Fruit fly (Drosophila melanogaster) whole organism, embryonic: ENCODE measurements around the gene Rtnl2.

Source experiments
- ATbp ChIP-seq: fragments of 200-800 bp; sonication (Bioruptor generic); optimal IDR thresholded peaks from 2 replicates; lab custom pipeline; 2017; ENCODE audit warnings: missing biosample characterization, mild to moderate bottlenecking, missing genetic modification characterization, missing genetic modification reagents
- Adf1 ChIP-seq: fragments of 200-800 bp; sonication (Bioruptor generic); IDR thresholded peaks from 2 replicates; pipeline ENCODE4 v1.3.6; 2022; ENCODE audit warnings: missing biosample characterization, missing genetic modification characterization
- Bteb2 ChIP-seq: fragments of 200-800 bp; sonication (Bioruptor generic); optimal IDR thresholded peaks from 2 replicates; lab custom pipeline; 2016; ENCODE audit warnings: missing biosample characterization, missing genetic modification characterization
- CG10274 ChIP-seq: fragments of 200-800 bp; sonication (Bioruptor generic); optimal IDR thresholded peaks from 3 replicates; lab custom pipeline; 2017; ENCODE audit warnings: missing biosample characterization, mild to moderate bottlenecking, missing genetic modification characterization
- CG10543 ChIP-seq: fragments of 200-800 bp; sonication (Bioruptor generic); optimal IDR thresholded peaks from 3 replicates; lab custom pipeline; 2017; ENCODE audit warnings: missing biosample characterization, mild to moderate bottlenecking, missing genetic modification characterization, moderate library complexity
- CG15011 ChIP-seq: fragments of 200-800 bp; sonication (Bioruptor generic); optimal IDR thresholded peaks from 3 replicates; lab custom pipeline; 2018; ENCODE audit warnings: missing biosample characterization, mild to moderate bottlenecking, missing genetic modification characterization
- CG15269 ChIP-seq: fragments of 200-800 bp; sonication (Bioruptor generic); optimal IDR thresholded peaks from 2 replicates; lab custom pipeline; 2018; ENCODE audit warnings: missing biosample characterization, mild to moderate bottlenecking, missing genetic modification characterization, moderate library complexity
- CG16863 ChIP-seq: fragments of 200-800 bp; sonication (Bioruptor generic); optimal IDR thresholded peaks from 3 replicates; lab custom pipeline; 2016; ENCODE audit warnings: missing biosample characterization, missing genetic modification characterization
- CG18764 ChIP-seq: fragments of 200-800 bp; sonication (Bioruptor generic); optimal IDR thresholded peaks from 3 replicates; lab custom pipeline; 2016; ENCODE audit warnings: missing biosample characterization, missing genetic modification characterization
- CG31224 ChIP-seq: fragments of 200-800 bp; sonication (Bioruptor generic); IDR thresholded peaks from 2 replicates; pipeline ENCODE4 v1.3.6; 2022; ENCODE audit warnings: missing biosample characterization, missing genetic modification characterization
- CG34376 ChIP-seq: fragments of 200-800 bp; sonication (Bioruptor generic); optimal IDR thresholded peaks from 2 replicates; lab custom pipeline; 2018; ENCODE audit warnings: missing biosample characterization, mild to moderate bottlenecking, missing genetic modification characterization
- CG6765 ChIP-seq: fragments of 200-800 bp; sonication (Bioruptor generic); optimal IDR thresholded peaks from 3 replicates; lab custom pipeline; 2017; ENCODE audit warnings: missing biosample characterization, mild to moderate bottlenecking, missing genetic modification characterization
- Dek ChIP-seq: fragments of 200-800 bp; sonication (Bioruptor generic); optimal IDR thresholded peaks from 3 replicates; lab custom pipeline; 2019; ENCODE audit warnings: missing biosample characterization, mild to moderate bottlenecking, missing genetic modification characterization, moderate library complexity
- E2f1 ChIP-seq: fragments of 200-800 bp; sonication (Bioruptor generic); IDR thresholded peaks from 2 replicates; pipeline ENCODE4 v1.3.6; 2022; ENCODE audit warnings: missing biosample characterization, missing genetic modification characterization
- Fer1 ChIP-seq: fragments of 200-800 bp; sonication (Bioruptor generic); optimal IDR thresholded peaks from 2 replicates; lab custom pipeline; 2017; ENCODE audit warnings: missing biosample characterization, mild to moderate bottlenecking, missing genetic modification characterization
- Fer2 ChIP-seq: fragments of 200-800 bp; sonication (Bioruptor generic); optimal IDR thresholded peaks from 2 replicates; lab custom pipeline; 2018; ENCODE audit warnings: missing biosample characterization, mild to moderate bottlenecking, missing genetic modification characterization, moderate library complexity
- H15 ChIP-seq: fragments of 200-800 bp; sonication (Bioruptor generic); IDR thresholded peaks from 3 replicates; pipeline ENCODE4 v1.3.6; 2022; ENCODE audit warnings: missing biosample characterization, missing genetic modification characterization
- Hey ChIP-seq: fragments of 200-800 bp; sonication (Bioruptor generic); optimal IDR thresholded peaks from 3 replicates; lab custom pipeline; 2018; ENCODE audit warnings: missing biosample characterization, mild to moderate bottlenecking, missing genetic modification characterization
- Oli ChIP-seq: fragments of 200-800 bp; sonication (Bioruptor generic); optimal IDR thresholded peaks from 2 replicates; lab custom pipeline; 2018; ENCODE audit warnings: missing biosample characterization, mild to moderate bottlenecking, missing genetic modification characterization, moderate library complexity
- Sin3A ChIP-seq: fragments of >200 bp; optimal IDR thresholded peaks from 2 replicates; lab custom pipeline; 2018
- abd-A ChIP-seq: fragments of 200-800 bp; sonication (Bioruptor generic); optimal IDR thresholded peaks from 3 replicates; lab custom pipeline; 2019; ENCODE audit warnings: missing biosample characterization, mild to moderate bottlenecking, missing genetic modification characterization, moderate library complexity
- aop ChIP-seq: fragments of 200-800 bp; sonication (Bioruptor generic); IDR thresholded peaks from 2 replicates; pipeline ENCODE4 v1.3.6; 2022; ENCODE audit warnings: missing biosample characterization, missing genetic modification characterization
- bbx ChIP-seq: fragments of 200-800 bp; sonication (Bioruptor generic); IDR thresholded peaks from 2 replicates; pipeline ENCODE4 v1.3.6; 2022; ENCODE audit warnings: missing biosample characterization, missing genetic modification characterization; ENCODE audit not compliant: partially characterized antibody
- bowl ChIP-seq: fragments of 200-800 bp; sonication (Bioruptor generic); IDR thresholded peaks from 2 replicates; pipeline ENCODE4 v1.3.6; 2022; ENCODE audit warnings: missing biosample characterization, missing genetic modification characterization
- cg ChIP-seq: fragments of 200-800 bp; sonication (Bioruptor generic); optimal IDR thresholded peaks from 3 replicates; lab custom pipeline; 2019; ENCODE audit warnings: missing biosample characterization, mild to moderate bottlenecking, missing genetic modification characterization, moderate library complexity
- chinmo ChIP-seq: fragments of 200-800 bp; sonication (Bioruptor generic); IDR thresholded peaks from 4 replicates; pipeline ENCODE4 v1.3.6; 2022; ENCODE audit warnings: missing biosample characterization, missing genetic modification characterization; ENCODE audit not compliant: partially characterized antibody
- dimm ChIP-seq: fragments of 200-800 bp; sonication (Bioruptor generic); IDR thresholded peaks from 2 replicates; pipeline ENCODE4 v1.3.6; 2022; ENCODE audit warnings: missing biosample characterization, missing genetic modification characterization
- esg ChIP-seq: fragments of 200-800 bp; sonication (Bioruptor generic); conservative IDR thresholded peaks from 2 replicates; pipeline ENCODE4 v1.3.6; 2022; ENCODE audit warnings: missing biosample characterization, missing genetic modification characterization
- gsb ChIP-seq: fragments of 200-800 bp; sonication (Bioruptor generic); IDR thresholded peaks from 2 replicates; pipeline ENCODE4 v1.3.6; 2022; ENCODE audit warnings: missing biosample characterization, missing genetic modification characterization
- her ChIP-seq: fragments of 200-800 bp; sonication (Bioruptor generic); optimal IDR thresholded peaks from 2 replicates; lab custom pipeline; 2016; ENCODE audit warnings: missing biosample characterization, missing genetic modification characterization
- insv ChIP-seq, 2 experiments: fragments of 200-800 bp; sonication (Bioruptor generic); optimal IDR thresholded peaks; 3 replicates each; lab custom pipeline; 2016 to 2018; ENCODE audit warnings: missing biosample characterization in 2 of 2, missing genetic modification characterization in 2 of 2
- jigr1 ChIP-seq: fragments of 200-800 bp; sonication (Bioruptor generic); IDR thresholded peaks from 3 replicates; pipeline ENCODE4 v1.3.6; 2022; ENCODE audit warnings: missing biosample characterization, missing genetic modification characterization
- luna ChIP-seq: fragments of 200-800 bp; sonication (Bioruptor generic); optimal IDR thresholded peaks from 2 replicates; lab custom pipeline; 2016; ENCODE audit warnings: missing biosample characterization, missing genetic modification characterization
- p53 ChIP-seq: fragments of 200-800 bp; sonication (Bioruptor generic); optimal IDR thresholded peaks from 2 replicates; lab custom pipeline; 2016; ENCODE audit warnings: missing biosample characterization, missing genetic modification characterization
- psq ChIP-seq: fragments of 200-800 bp; sonication (Bioruptor generic); optimal IDR thresholded peaks from 2 replicates; lab custom pipeline; 2017; ENCODE audit warnings: missing biosample characterization, missing genetic modification characterization
- pum ChIP-seq: fragments of 200-800 bp; sonication (Bioruptor generic); optimal IDR thresholded peaks from 2 replicates; lab custom pipeline; 2016; ENCODE audit warnings: missing biosample characterization, missing genetic modification characterization
- sd ChIP-seq: fragments of 200-800 bp; sonication (Bioruptor generic); optimal IDR thresholded peaks from 3 replicates; lab custom pipeline; 2018; ENCODE audit warnings: missing biosample characterization, mild to moderate bottlenecking, missing genetic modification characterization, moderate library complexity
- sens ChIP-seq: fragments of 200-800 bp; sonication (Bioruptor generic); peaks from one replicate; lab custom pipeline; 2016; ENCODE audit warnings: missing biosample characterization, missing genetic modification characterization
- seq ChIP-seq: fragments of 200-800 bp; sonication (Bioruptor generic); IDR thresholded peaks from 2 replicates; pipeline ENCODE4 v1.3.6; 2022; ENCODE audit warnings: missing biosample characterization, missing genetic modification characterization
- sob ChIP-seq: fragments of 200-800 bp; sonication (Bioruptor generic); IDR thresholded peaks from 2 replicates; pipeline ENCODE4 v1.3.6; 2022; ENCODE audit warnings: missing biosample characterization, missing genetic modification characterization
- unpg ChIP-seq: fragments of 200-800 bp; sonication (Bioruptor generic); optimal IDR thresholded peaks from 3 replicates; lab custom pipeline; 2018; ENCODE audit warnings: missing biosample characterization, mild to moderate bottlenecking, missing genetic modification characterization, moderate library complexity
- vnd ChIP-seq: fragments of 200-800 bp; sonication (Bioruptor generic); IDR thresholded peaks from 3 replicates; pipeline ENCODE4 v1.3.6; 2022; ENCODE audit warnings: missing biosample characterization, missing genetic modification characterization; ENCODE audit not compliant: partially characterized antibody
- wor ChIP-seq: fragments of 200-800 bp; sonication (Bioruptor generic); IDR thresholded peaks from 2 replicates; pipeline ENCODE4 v1.3.6; 2022; ENCODE audit warnings: missing biosample characterization, missing genetic modification characterization

The Rtnl2 gene

dm6 chr3R:7515599-7516069 lies 14.4 kb downstream of the Rtnl2 start, which contains the start of gene alpha-Est8 (continued):
- TF ChIP-seq Fer1 (GFP tag; lab: Kevin White, UChicago): peak; percentile 35
- no peak for TF ChIP-seq wor
- TF ChIP-seq CG16863 (GFP tag; lab: Kevin White, UChicago): no peak
- peak; percentile 84 for TF ChIP-seq CG34376 (GFP tag; lab: Kevin White, UChicago)
- TF ChIP-seq gsb (GFP tag; lab: Robert Waterston, UW): no peak
- TF ChIP-seq insv (GFP tag; optimal IDR thresholded peaks at IDR 0.05; lab: Kevin White, UChicago): no peak
- TF ChIP-seq ATbp (GFP tag; lab: Kevin White, UChicago): no peak
- TF ChIP-seq CG6765: peak; percentile 39
- TF ChIP-seq jigr1 (GFP tag; lab: Robert Waterston, UW): no peak
- no peak for TF ChIP-seq seq (GFP tag; lab: Robert Waterston, UW)
- peak; percentile 32 for TF ChIP-seq CG15269 (tag; lab: Kevin White, UChicago)
- no peak for TF ChIP-seq Bteb2 (GFP tag; lab: Kevin White, UChicago)
- no peak for TF ChIP-seq pum (GFP tag; lab: Kevin White, UChicago)
- TF ChIP-seq Hey (tag; lab: Kevin White, UChicago): peak; percentile 88
- TF ChIP-seq Fer2 (tag; lab: Kevin White, UChicago): no peak
- TF ChIP-seq aop (GFP tag; lab: Robert Waterston, UW): no peak
- peak; percentile 41 for TF ChIP-seq sens (GFP tag; lab: Kevin White, UChicago)
- no peak for TF ChIP-seq p53 (GFP tag; lab: Kevin White, UChicago)
- no peak for TF ChIP-seq psq (GFP tag; lab: Kevin White, UChicago)
- peak; percentile 91; the same call in 3 of the 4 replicates for TF ChIP-seq chinmo (GFP tag; lab: Robert Waterston, UW)
- peak; percentile 61 for TF ChIP-seq cg (GFP tag; lab: Kevin White, UChicago)
- TF ChIP-seq abd-A (tag; lab: Kevin White, UChicago): peak; percentile 62
- no peak for TF ChIP-seq bowl
- TF ChIP-seq dimm (GFP tag; lab: Robert Waterston, UW): no peak
- TF ChIP-seq vnd (GFP tag; lab: Robert Waterston, UW): no peak
- peak; percentile 29 for TF ChIP-seq unpg (GFP tag; lab: Kevin White, UChicago)
- TF ChIP-seq sd (tag; lab: Kevin White, UChicago): peak; percentile 77
- TF ChIP-seq Adf1 (GFP tag; lab: Robert Waterston, UW): peak; percentile 63; the same call in 1 of the 2 replicates
- peak; percentile 93 for TF ChIP-seq CG10543 (GFP tag; lab: Kevin White, UChicago)
- peak; percentile 100 for TF ChIP-seq CG31224 (GFP tag; lab: Robert Waterston, UW)
- TF ChIP-seq CG15011 (GFP tag; lab: Kevin White, UChicago): no peak
- TF ChIP-seq CG18764 (GFP tag; lab: Kevin White, UChicago): no peak
- no peak for TF ChIP-seq sob
- TF ChIP-seq Dek (tag; lab: Kevin White, UChicago): no peak
- no peak for TF ChIP-seq Oli
- TF ChIP-seq her (GFP tag; lab: Kevin White, UChicago): no peak
- TF ChIP-seq H15 (GFP tag; lab: Robert Waterston, UW): no peak
- no peak for TF ChIP-seq Sin3A (lab: Kevin White, UChicago)
- no peak for TF ChIP-seq luna
- no peak for TF ChIP-seq CG10274 (GFP tag; lab: Kevin White, UChicago)
- TF ChIP-seq esg: no peak
- no peak for TF ChIP-seq E2f1 (GFP tag; lab: Robert Waterston, UW)
- TF ChIP-seq bbx: no peak; the same call in 1 of the 2 replicates
